Worm (Caenorhabditis elegans) whole organism, L4 larva: ENCODE measurements around the gene Y116A8C.463.

Source experiments
- F10B5.3 ChIP-seq: sonication (generic microtip); optimal IDR thresholded peaks from 2 replicates; lab custom pipeline; 2016; ENCODE audit warnings: mild to moderate bottlenecking, missing genetic modification characterization, missing compliant biosample characterization
- F44E2.7 ChIP-seq: fragments of 200-800 bp; sonication (Bioruptor generic); IDR thresholded peaks from 2 replicates; pipeline ENCODE4 v2.1.2; 2022; ENCODE audit warnings: missing genetic modification characterization, missing compliant biosample characterization
- F49E8.2 ChIP-seq: sonication (generic microtip); optimal IDR thresholded peaks from 2 replicates; lab custom pipeline; 2016; ENCODE audit warnings: missing compliant biosample characterization, mild to moderate bottlenecking, missing genetic modification characterization, borderline replicate concordance
- T26A8.4 ChIP-seq: fragments of 200-800 bp; sonication (Bioruptor generic); IDR thresholded peaks from 2 replicates; pipeline ENCODE4 v1.3.6; 2022; ENCODE audit warnings: missing genetic modification characterization, missing compliant biosample characterization
- Y105C5A.15 ChIP-seq: fragments of 200-800 bp; sonication (Bioruptor generic); IDR thresholded peaks from 2 replicates; pipeline ENCODE4 v1.3.6; 2022; ENCODE audit warnings: missing genetic modification characterization, missing compliant biosample characterization
- aha-1 ChIP-seq: fragments of 150-350 bp; peaks from one replicate; lab custom pipeline; 2014; ENCODE audit warnings: missing biosample characterization, missing genetic modification characterization
- arid-1 ChIP-seq: fragments of 200-800 bp; sonication (Bioruptor generic); conservative IDR thresholded peaks from 2 replicates; pipeline ENCODE4 v1.3.6; 2022; ENCODE audit warnings: missing genetic modification reagents, missing genetic modification characterization, missing compliant biosample characterization
- attf-4 ChIP-seq: sonication (generic microtip); optimal IDR thresholded peaks from 3 replicates; lab custom pipeline; 2017; ENCODE audit warnings: missing biosample characterization, missing genetic modification characterization
- ceh-20 ChIP-seq: fragments of 200-800 bp; sonication (Bioruptor generic); IDR thresholded peaks from 2 replicates; pipeline ENCODE4 v1.3.6; 2022; ENCODE audit warnings: missing genetic modification reagents, missing genetic modification characterization, missing compliant biosample characterization
- ceh-44 ChIP-seq: fragments of 200-800 bp; sonication (Bioruptor generic); IDR thresholded peaks from 2 replicates; pipeline ENCODE4 v1.3.6; 2022; ENCODE audit warnings: missing genetic modification reagents, missing genetic modification characterization, missing compliant biosample characterization
- ceh-82 ChIP-seq: sonication (generic microtip); optimal IDR thresholded peaks from 2 replicates; lab custom pipeline; 2017; ENCODE audit warnings: missing biosample characterization, missing genetic modification characterization
- daf-19 ChIP-seq: fragments of 200-800 bp; sonication (Bioruptor generic); conservative IDR thresholded peaks from 2 replicates; pipeline ENCODE4 v1.3.6; 2022; ENCODE audit warnings: missing genetic modification characterization, missing compliant biosample characterization
- dmd-6 ChIP-seq: fragments of 200-800 bp; sonication (Bioruptor generic); IDR thresholded peaks from 2 replicates; pipeline ENCODE4 v1.3.6; 2022; ENCODE audit warnings: missing genetic modification reagents, missing genetic modification characterization, missing compliant biosample characterization
- egl-43 ChIP-seq: fragments of 200-800 bp; sonication (Bioruptor generic); IDR thresholded peaks from 2 replicates; pipeline ENCODE4 v1.3.6; 2022; ENCODE audit warnings: missing genetic modification reagents, missing genetic modification characterization, missing compliant biosample characterization
- fos-1 ChIP-seq: fragments of 150-350 bp; optimal IDR thresholded peaks from 2 replicates; lab custom pipeline; 2014; ENCODE audit warnings: missing biosample characterization, missing genetic modification characterization
- hlh-30 ChIP-seq: sonication (generic microtip); optimal IDR thresholded peaks from 2 replicates; lab custom pipeline; 2017; ENCODE audit warnings: antibody characterized with exemption, mild to moderate bottlenecking, missing genetic modification characterization, missing compliant biosample characterization; ENCODE audit not compliant: insufficient read depth
- hmg-1.1 ChIP-seq: fragments of 200-800 bp; sonication (Bioruptor generic); IDR thresholded peaks from 2 replicates; pipeline ENCODE4 v1.3.6; 2022; ENCODE audit warnings: missing genetic modification reagents, missing genetic modification characterization, missing compliant biosample characterization
- jun-1 ChIP-seq: fragments of 150-350 bp; optimal IDR thresholded peaks from 2 replicates; lab custom pipeline; 2014; ENCODE audit warnings: missing biosample characterization, missing genetic modification reagents, missing genetic modification characterization
- lim-7 ChIP-seq: fragments of 200-800 bp; sonication (Bioruptor generic); IDR thresholded peaks from 2 replicates; pipeline ENCODE4 v1.3.6; 2022; ENCODE audit warnings: missing genetic modification characterization, missing compliant biosample characterization
- lin-13 ChIP-seq: fragments of 150-350 bp; optimal IDR thresholded peaks from 2 replicates; lab custom pipeline; 2014; ENCODE audit warnings: missing biosample characterization, missing genetic modification reagents, missing genetic modification characterization
- lsy-2 ChIP-seq, 2 experiments: fragments of 150-350 bp in 1 of 2; sonication (generic microtip) in 1 of 2; optimal IDR thresholded peaks; 2 replicates each; lab custom pipeline; 2014 to 2017; ENCODE audit warnings: missing biosample characterization in 2 of 2, missing genetic modification characterization in 2 of 2
- mxl-3 ChIP-seq: fragments of 200-800 bp; sonication (Bioruptor generic); optimal IDR thresholded peaks from 2 replicates; lab custom pipeline; 2018; ENCODE audit warnings: mild to moderate bottlenecking, missing genetic modification characterization, missing compliant biosample characterization
- nhr-102 ChIP-seq: sonication (generic microtip); optimal IDR thresholded peaks from 2 replicates; lab custom pipeline; 2016; ENCODE audit warnings: mild to moderate bottlenecking, missing genetic modification characterization, moderate library complexity, missing compliant biosample characterization
- nhr-6 ChIP-seq: fragments of 150-350 bp; optimal IDR thresholded peaks from 2 replicates; lab custom pipeline; 2014; ENCODE audit warnings: missing biosample characterization, missing genetic modification characterization
- pha-4 ChIP-seq, 2 experiments: fragments of 150-350 bp in 1 of 2; fragments of 200-800 bp in 1 of 2; sonication (Bioruptor generic) in 1 of 2; IDR thresholded peaks in 1 of 2; optimal IDR thresholded peaks in 1 of 2; 2 replicates each; pipeline versions ENCODE4 v1.3.6 to Lab custom; 2014 to 2022; ENCODE audit warnings: missing genetic modification characterization in 2 of 2, missing genetic modification reagents in 2 of 2, missing biosample characterization in 1 of 2, missing compliant biosample characterization in 1 of 2
- pqm-1 ChIP-seq: sonication (generic microtip); optimal IDR thresholded peaks from 2 replicates; lab custom pipeline; 2017; ENCODE audit warnings: missing biosample characterization, missing genetic modification characterization
- saeg-2 ChIP-seq: fragments of 200-800 bp; sonication (Bioruptor generic); IDR thresholded peaks from 2 replicates; pipeline ENCODE4 v1.3.6; 2022; ENCODE audit warnings: missing genetic modification reagents, missing genetic modification characterization, missing compliant biosample characterization
- set-16 ChIP-seq: fragments of 200-800 bp; sonication (Bioruptor generic); IDR thresholded peaks from 2 replicates; pipeline ENCODE4 v1.3.6; 2022; ENCODE audit warnings: missing genetic modification reagents, missing genetic modification characterization, missing compliant biosample characterization
- snpc-1.2 ChIP-seq: fragments of 200-800 bp; sonication (Bioruptor generic); IDR thresholded peaks from 2 replicates; pipeline ENCODE4 v1.3.6; 2022; ENCODE audit warnings: missing genetic modification reagents, missing genetic modification characterization, missing compliant biosample characterization
- tag-97 ChIP-seq: fragments of 200-800 bp; sonication (Bioruptor generic); IDR thresholded peaks from 2 replicates; pipeline ENCODE4 v1.3.6; 2022; ENCODE audit warnings: missing genetic modification characterization, missing compliant biosample characterization
- unc-62 ChIP-seq, 3 experiments: fragments of 150-350 bp in 1 of 3; sonication (generic microtip); optimal IDR thresholded peaks in 2 of 3; peaks in 1 of 3; 1 replicate in 1 of 3; 2 replicates in 2 of 3; lab custom pipeline; 2014 to 2017; ENCODE audit warnings: missing biosample characterization in 3 of 3, missing genetic modification characterization in 3 of 3, missing genetic modification reagents in 3 of 3, missing genotype in 1 of 3
- zfp-2 ChIP-seq: sonication (generic microtip); optimal IDR thresholded peaks from 2 replicates; lab custom pipeline; 2016; ENCODE audit warnings: mild to moderate bottlenecking, missing genetic modification characterization, missing compliant biosample characterization
- zfp-3 ChIP-seq: fragments of 200-800 bp; sonication (Bioruptor generic); conservative IDR thresholded peaks from 2 replicates; pipeline ENCODE4 v1.3.6; 2022; ENCODE audit warnings: missing genetic modification reagents, missing genetic modification characterization, missing compliant biosample characterization
- zip-11 ChIP-seq: fragments of 200-800 bp; sonication (Bioruptor generic); IDR thresholded peaks from 2 replicates; pipeline ENCODE4 v1.3.6; 2022; ENCODE audit warnings: missing genetic modification characterization, missing compliant biosample characterization
- ztf-11 ChIP-seq: fragments of 150-350 bp; optimal IDR thresholded peaks from 2 replicates; lab custom pipeline; 2014; ENCODE audit warnings: missing biosample characterization, missing genetic modification characterization

Gene Y116A8C.463

ce11 chrIV:16920041-16920440, 516 bp downstream of the Y116A8C.463 start, which contains the start of gene nep-23:
Gene nep-23, plus strand, starts transcription at chrIV:16920341.
- TF ChIP-seq arid-1 (GFP tag; lab: Robert Waterston, UW) (no peak), ceh-82 (tag; lab: Kevin White, UChicago) (no peak), aha-1 (no peak), mxl-3 (no peak), dmd-6 (no peak), hmg-1.1 (GFP tag; lab: Robert Waterston, UW) (no peak), Y105C5A.15 (GFP tag; lab: Robert Waterston, UW) (no peak), ztf-11 (no peak), saeg-2 (no peak), tag-97 (no peak), F44E2.7 (GFP tag; lab: Robert Waterston, UW) (no peak), fos-1 (tag; lab: Kevin White, UChicago) (no peak), zfp-2 (tag; lab: Kevin White, UChicago) (no peak), zfp-3 (GFP tag; lab: Robert Waterston, UW) (no peak), lin-13 (no peak)

- no peak for TF ChIP-seq jun-1 (tag; lab: Kevin White, UChicago)
- 0 out of 2 replicates have a peak, but pooled peaks have one; percentile 24 for TF ChIP-seq egl-43 (GFP tag; lab: Robert Waterston, UW)
- no peak for TF ChIP-seq hlh-30 (tag; lab: Kevin White, UChicago)
- TF ChIP-seq snpc-1.2 (GFP tag; lab: Robert Waterston, UW) = 0 out of 2 replicates have a peak, but pooled peaks have one; percentile 35
- peak; percentile 59; the same call in 1 of the 2 replicates for TF ChIP-seq set-16 (GFP tag; lab: Robert Waterston, UW)
- peak; percentile 34 for TF ChIP-seq aha-1
These were observed 2.5 kb downstream of the Y116A8C.463 start for ce11 chrIV:16921999-16922398.

- TF ChIP-seq lsy-2 (tag; optimal IDR thresholded peaks at IDR 0.05; lab: Kevin White, UChicago) = no peak
These were observed 4.6 kb downstream of the Y116A8C.463 start, which contains the start of gene nep-24 for ce11 chrIV:16924092-16924491. Gene nep-24, plus strand, starts transcription at chrIV:16924392.

ce11 chrIV:16925363-16925863, 5.9 kb downstream of the Y116A8C.463 start:
- TF ChIP-seq ceh-44 (GFP tag; lab: Robert Waterston, UW) (no peak), ceh-82 (tag; lab: Kevin White, UChicago) (no peak), F49E8.2 (tag; lab: Kevin White, UChicago) (no peak), set-16 (GFP tag; lab: Robert Waterston, UW) (peak; percentile 88), nhr-102 (tag; lab: Kevin White, UChicago) (no peak), snpc-1.2 (GFP tag; lab: Robert Waterston, UW) (peak; percentile 70)

- TF ChIP-seq set-16 (GFP tag; lab: Robert Waterston, UW) (no peak), unc-62 (GFP tag; optimal IDR thresholded peaks at IDR 0.05 in 1 of 2; lab: Kevin White, UChicago) (peak in 1 of 2 experiments; percentile 55), unc-62 (tag; optimal IDR thresholded peaks at IDR 0.05; lab: Kevin White, UChicago) (no peak), aha-1 (peak; percentile 66)
- TF ChIP-seq, all 104 proteins: peak for 2
These were observed 7.0 kb downstream of the Y116A8C.463 start for ce11 chrIV:16926558-16926957.

ce11 chrIV:16931077-16931476, 11.6 kb downstream of the Y116A8C.463 start, which contains the start of gene Y116A8C.49:
Gene Y116A8C.49, minus strand, starts transcription at chrIV:16931177.
- no peak for TF ChIP-seq ceh-20 (GFP tag; lab: Robert Waterston, UW)
- TF ChIP-seq attf-4 = no peak
- TF ChIP-seq nhr-102 (tag; lab: Kevin White, UChicago) = no peak
- TF ChIP-seq F10B5.3 = no peak
- no peak for TF ChIP-seq pqm-1 (tag; lab: Kevin White, UChicago)
- TF ChIP-seq fos-1 (tag; lab: Kevin White, UChicago) = no peak
- TF ChIP-seq T26A8.4 (GFP tag; lab: Robert Waterston, UW) = no peak
- TF ChIP-seq daf-19 (GFP tag; lab: Robert Waterston, UW) = no peak
- no peak for TF ChIP-seq zip-11 (GFP tag; lab: Robert Waterston, UW)
- TF ChIP-seq nhr-6 (tag; lab: Kevin White, UChicago) = no peak
- no peak for TF ChIP-seq tag-97
- TF ChIP-seq lim-7 (GFP tag; lab: Robert Waterston, UW) = no peak
- no peak for TF ChIP-seq pha-4 (GFP tag; IDR thresholded peaks at IDR 0.05; lab: Robert Waterston, UW)
- TF ChIP-seq pha-4 (tag; optimal IDR thresholded peaks at IDR 0.05; lab: Kevin White, UChicago) = no peak
- TF ChIP-seq lsy-2 (tag; optimal IDR thresholded peaks at IDR 0.05; lab: Kevin White, UChicago) = no peak
- TF ChIP-seq egl-43 (GFP tag; lab: Robert Waterston, UW) = no peak
